Fruit fly (Drosophila melanogaster): ENCODE data around the gene eIF3e.

eIF3e gene

dm6 chr3L:16760274-16760673, 26.5 kb downstream of the eIF3e start (continued):
- TF ChIP-seq lola (GFP tag; optimal IDR thresholded peaks at IDR 0.05) (peak in 1 of 3 experiments; percentile 55), lmd (GFP tag; IDR thresholded peaks at IDR 0.05) (peak; percentile 48; the same call in 1 of the 2 replicates), CoRest (tag; optimal IDR thresholded peaks at IDR 0.05) (peak; percentile 33), CG17359 (tag; optimal IDR thresholded peaks at IDR 0.05) (peak; percentile 46), CG12744 (GFP tag; optimal IDR thresholded peaks at IDR 0.05) (no peak), Lim3 (GFP tag; IDR thresholded peaks at IDR 0.05) (no peak), dpn (GFP tag; optimal IDR thresholded peaks at IDR 0.05) (peak in 1 of 2 experiments; percentile 32), CG30403 (GFP tag; optimal IDR thresholded peaks at IDR 0.05) (peak; percentile 37), ftz-f1 (GFP tag; optimal IDR thresholded peaks at IDR 0.05) (no peak), croc (GFP tag; conservative IDR thresholded peaks at IDR 0.05) (no peak; the same call in 2 of the 3 replicates), CG12219 (GFP tag; optimal IDR thresholded peaks at IDR 0.05) (peak; percentile 23), row (GFP tag; IDR thresholded peaks at IDR 0.05) (peak; percentile 67), caup (GFP tag; optimal IDR thresholded peaks at IDR 0.05; ENCODE audit: severe bottlenecking) (no peak), jumu (GFP tag; optimal IDR thresholded peaks at IDR 0.05) (peak; percentile 30), chn (GFP tag; optimal IDR thresholded peaks at IDR 0.05) (peak; percentile 45), Bgb (GFP tag; IDR thresholded peaks at IDR 0.05; ENCODE audit: partially characterized antibody) (no peak), sima (GFP tag; optimal IDR thresholded peaks at IDR 0.05) (no peak), CG10543 (GFP tag; optimal IDR thresholded peaks at IDR 0.05) (no peak), bsh (GFP tag; optimal IDR thresholded peaks at IDR 0.05) (peak in 1 of 2 experiments; percentile 81), Ptx1 (GFP tag; IDR thresholded peaks at IDR 0.05) (peak; percentile 43; the same call in 1 of the 2 replicates), CG12071 (GFP tag; optimal IDR thresholded peaks at IDR 0.05) (peak; percentile 18), grau (tag; optimal IDR thresholded peaks at IDR 0.05) (peak; percentile 44), CG11085 (GFP tag; IDR thresholded peaks at IDR 0.05) (no peak), pb (GFP tag; optimal IDR thresholded peaks at IDR 0.05) (peak; percentile 14), CG7745 (tag; optimal IDR thresholded peaks at IDR 0.05) (no peak), pum (GFP tag; optimal IDR thresholded peaks at IDR 0.05) (peak; percentile 31), psq (GFP tag; optimal IDR thresholded peaks at IDR 0.05) (no peak), Atf-2 (GFP tag; optimal IDR thresholded peaks at IDR 0.05) (peak; percentile 39), Lhr (GFP tag; optimal IDR thresholded peaks at IDR 0.05) (peak; percentile 4), CG10366 (GFP tag; IDR thresholded peaks at IDR 0.05) (peak; percentile 16; the same call in 1 of the 2 replicates), ase (GFP tag; IDR thresholded peaks at IDR 0.05) (no peak), Ets65A (GFP tag) (peak; percentile 92)

dm6 chr3L:16759483-16759882, 27.3 kb downstream of the eIF3e start:
- TF ChIP-seq sc (optimal IDR thresholded peaks at IDR 0.05) (no peak), sc (GFP tag; optimal IDR thresholded peaks at IDR 0.05) (no peak), fd96Cb (tag; optimal IDR thresholded peaks at IDR 0.05) (no peak), Bgb (GFP tag; IDR thresholded peaks at IDR 0.05; ENCODE audit: partially characterized antibody) (no peak), nmo (GFP tag; optimal IDR thresholded peaks at IDR 0.05) (no peak), CG17385 (GFP tag; optimal IDR thresholded peaks at IDR 0.05) (no peak), Sox102F (GFP tag; optimal IDR thresholded peaks at IDR 0.05) (no peak), Mad (GFP tag; optimal IDR thresholded peaks at IDR 0.05) (no peak), kah (GFP tag; optimal IDR thresholded peaks at IDR 0.05) (no peak), Sox100B (GFP tag; optimal IDR thresholded peaks at IDR 0.05) (no peak), unpg (GFP tag; optimal IDR thresholded peaks at IDR 0.05) (no peak), CG12071 (GFP tag; optimal IDR thresholded peaks at IDR 0.05) (no peak), CG4854 (GFP tag; optimal IDR thresholded peaks at IDR 0.05) (no peak), Lhr (GFP tag; optimal IDR thresholded peaks at IDR 0.05) (no peak), HLH54F (GFP tag; optimal IDR thresholded peaks at IDR 0.05) (no peak)
